Fruit fly (Drosophila melanogaster) whole organism, prepupa: ENCODE data around the gene CG31231.

Experiments used
- Blimp-1 ChIP-seq: fragments of 200-800 bp; sonication (Bioruptor generic); optimal IDR thresholded peaks from 3 replicates; lab custom pipeline; 2017; ENCODE audit warnings: missing biosample characterization, missing genetic modification characterization, mild to moderate bottlenecking, moderate library complexity, missing genetic modification reagents
- CG10631 ChIP-seq: fragments of 200-800 bp; sonication (Bioruptor generic); optimal IDR thresholded peaks from 2 replicates; lab custom pipeline; 2016; ENCODE audit warnings: missing biosample characterization, missing genetic modification characterization
- CG11762 ChIP-seq: fragments of 200-800 bp; sonication (Bioruptor generic); optimal IDR thresholded peaks from 3 replicates; lab custom pipeline; 2016; ENCODE audit warnings: missing biosample characterization, missing genetic modification characterization; ENCODE audit not compliant: insufficient read depth
- CG11902 ChIP-seq: fragments of 200-800 bp; sonication (Bioruptor generic); optimal IDR thresholded peaks from 3 replicates; lab custom pipeline; 2016; ENCODE audit warnings: missing biosample characterization, missing genetic modification characterization
- CG15336 ChIP-seq: fragments of 200-800 bp; sonication (Bioruptor generic); IDR thresholded peaks from 2 replicates; pipeline ENCODE4 v1.3.6; 2022; ENCODE audit warnings: missing biosample characterization, missing genetic modification characterization
- CG16779 ChIP-seq: fragments of 200-800 bp; sonication (Bioruptor generic); optimal IDR thresholded peaks from 3 replicates; lab custom pipeline; 2017; ENCODE audit warnings: missing biosample characterization, mild to moderate bottlenecking, missing genetic modification characterization
- CG32006 ChIP-seq: fragments of 200-800 bp; sonication (Bioruptor generic); optimal IDR thresholded peaks from 3 replicates; lab custom pipeline; 2017; ENCODE audit warnings: missing biosample characterization, mild to moderate bottlenecking, missing genetic modification characterization
- CG34406 ChIP-seq: fragments of 200-800 bp; sonication (Bioruptor generic); optimal IDR thresholded peaks from 3 replicates; lab custom pipeline; 2016; ENCODE audit warnings: missing biosample characterization, missing genetic modification characterization
- CG3919 ChIP-seq: fragments of 200-800 bp; sonication (Bioruptor generic); optimal IDR thresholded peaks from 3 replicates; lab custom pipeline; 2016; ENCODE audit warnings: missing biosample characterization, missing genetic modification characterization
- CG6163 ChIP-seq: fragments of 200-800 bp; sonication (Bioruptor generic); IDR thresholded peaks from 3 replicates; pipeline ENCODE4 v1.3.6; 2022; ENCODE audit warnings: missing biosample characterization, missing genetic modification characterization
- CG6276 ChIP-seq: fragments of 200-800 bp; sonication (Bioruptor generic); optimal IDR thresholded peaks from 2 replicates; lab custom pipeline; 2017; ENCODE audit warnings: missing biosample characterization, mild to moderate bottlenecking, missing genetic modification characterization
- CG6792 ChIP-seq: fragments of 200-800 bp; sonication (Bioruptor generic); optimal IDR thresholded peaks from 3 replicates; lab custom pipeline; 2016; ENCODE audit warnings: missing biosample characterization, missing genetic modification characterization
- CG6808 ChIP-seq: fragments of 200-800 bp; sonication (Bioruptor generic); optimal IDR thresholded peaks from 3 replicates; lab custom pipeline; 2017; ENCODE audit warnings: missing biosample characterization, missing genetic modification characterization, mild to moderate bottlenecking, moderate library complexity, missing genetic modification reagents
- Eip78C ChIP-seq: fragments of 200-800 bp; sonication (Bioruptor generic); peaks from one replicate; lab custom pipeline; 2016; ENCODE audit warnings: missing biosample characterization, missing genetic modification characterization
- Eip93F ChIP-seq: fragments of 200-800 bp; sonication (Bioruptor generic); optimal IDR thresholded peaks from 2 replicates; lab custom pipeline; 2016; ENCODE audit warnings: missing biosample characterization, mild to moderate bottlenecking, missing genetic modification characterization
- Ets96B ChIP-seq: fragments of 200-800 bp; optimal IDR thresholded peaks from 2 replicates; lab custom pipeline; 2019; ENCODE audit warnings: missing biosample characterization, mild to moderate bottlenecking, missing genetic modification characterization, moderate library complexity
- Gug ChIP-seq: fragments of 200-800 bp; sonication (Bioruptor generic); IDR thresholded peaks from 2 replicates; pipeline ENCODE4 v1.3.6; 2022; ENCODE audit warnings: missing biosample characterization, missing genetic modification characterization
- Hr4 ChIP-seq: fragments of 200-800 bp; sonication (Bioruptor generic); optimal IDR thresholded peaks from 3 replicates; lab custom pipeline; 2016; ENCODE audit warnings: missing biosample characterization, missing genetic modification characterization
- Lpt ChIP-seq: fragments of 200-800 bp; sonication (Bioruptor generic); optimal IDR thresholded peaks from 3 replicates; lab custom pipeline; 2016; ENCODE audit warnings: missing biosample characterization, missing genetic modification characterization
- Sox102F ChIP-seq: fragments of 200-800 bp; sonication (Bioruptor generic); optimal IDR thresholded peaks from 2 replicates; lab custom pipeline; 2016; ENCODE audit warnings: missing biosample characterization, mild to moderate bottlenecking, missing genetic modification characterization
- Sox15 ChIP-seq: fragments of 200-800 bp; sonication (Bioruptor generic); optimal IDR thresholded peaks from 3 replicates; lab custom pipeline; 2016; ENCODE audit warnings: missing biosample characterization, missing genetic modification characterization
- achi ChIP-seq: fragments of 200-800 bp; sonication (Bioruptor generic); optimal IDR thresholded peaks from 3 replicates; lab custom pipeline; 2016; ENCODE audit warnings: missing biosample characterization, missing genetic modification characterization
- dac ChIP-seq: fragments of 200-800 bp; sonication (Bioruptor generic); optimal IDR thresholded peaks from 2 replicates; lab custom pipeline; 2017; ENCODE audit warnings: missing biosample characterization, mild to moderate bottlenecking, missing genetic modification characterization
- dsx ChIP-seq: fragments of 200-800 bp; optimal IDR thresholded peaks from 3 replicates; lab custom pipeline; 2019; ENCODE audit warnings: missing biosample characterization, mild to moderate bottlenecking, missing genetic modification characterization, moderate library complexity; ENCODE audit not compliant: poor library complexity, severe bottlenecking
- eg ChIP-seq: fragments of 200-800 bp; sonication (Bioruptor generic); IDR thresholded peaks from 3 replicates; pipeline ENCODE4 v1.3.6; 2022; ENCODE audit warnings: missing biosample characterization, missing genetic modification characterization
- fd85E ChIP-seq: fragments of 200-800 bp; sonication (Bioruptor generic); optimal IDR thresholded peaks from 3 replicates; lab custom pipeline; 2016; ENCODE audit warnings: missing biosample characterization, missing genetic modification characterization
- salr ChIP-seq, 2 experiments: fragments of 200-800 bp; sonication (Bioruptor generic); optimal IDR thresholded peaks; 3 replicates each; lab custom pipeline; 2016 to 2018; ENCODE audit warnings: missing biosample characterization in 2 of 2, missing genetic modification characterization in 2 of 2, mild to moderate bottlenecking in 1 of 2
- ss ChIP-seq, 2 experiments: fragments of 200-800 bp; sonication (Bioruptor generic); optimal IDR thresholded peaks; 2 replicates in 1 of 2; 3 replicates in 1 of 2; lab custom pipeline; 2017 to 2018; ENCODE audit warnings: mild to moderate bottlenecking in 2 of 2, missing biosample characterization in 2 of 2, missing genetic modification characterization in 2 of 2, moderate library complexity in 1 of 2
- svp ChIP-seq: fragments of 200-800 bp; sonication (Bioruptor generic); peaks from one replicate; lab custom pipeline; 2016; ENCODE audit warnings: missing biosample characterization, missing genetic modification characterization
- topi ChIP-seq: fragments of 200-800 bp; sonication (Bioruptor generic); optimal IDR thresholded peaks from 3 replicates; lab custom pipeline; 2016; ENCODE audit warnings: missing biosample characterization, missing genetic modification characterization

Gene CG31231

DNA sequence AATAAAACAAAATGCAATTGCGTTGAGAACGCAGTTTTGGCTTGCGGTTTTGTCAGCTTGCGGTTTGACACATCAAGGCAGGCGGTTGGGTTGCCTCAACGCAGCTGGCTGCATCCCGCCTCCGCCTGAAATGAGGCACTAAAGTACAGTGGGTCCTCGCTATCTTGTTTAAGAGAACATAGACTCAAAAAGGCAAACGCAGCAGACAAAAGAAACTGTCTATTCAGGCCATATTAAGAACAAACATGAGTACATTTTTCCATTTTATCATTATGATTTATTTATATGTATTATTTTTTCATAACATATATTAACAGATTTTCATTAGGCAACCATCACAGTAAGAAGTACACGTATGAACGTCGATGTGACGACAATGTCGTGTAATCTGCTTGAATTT lies 25.5 kb upstream of the CG31231 start (continued):
- TF ChIP-seq fd85E (no peak), CG15336 (peak; percentile 60), dsx (peak; percentile 49), Hr4 (GFP tag; lab: Kevin White, UChicago) (peak; percentile 19), salr (GFP tag; optimal IDR thresholded peaks at IDR 0.05; lab: Kevin White, UChicago) (no peak), dac (GFP tag; lab: Kevin White, UChicago) (no peak), CG6276 (GFP tag; lab: Kevin White, UChicago) (peak; percentile 12), Gug (GFP tag; lab: Robert Waterston, UW) (peak; percentile 30; the same call in 1 of the 2 replicates), eg (GFP tag; lab: Robert Waterston, UW) (peak; percentile 75), CG6792 (GFP tag; lab: Kevin White, UChicago) (peak; percentile 13), Eip93F (GFP tag; lab: Kevin White, UChicago) (no peak)

dm6 chr3R:18641242-18641757 lies 23.9 kb upstream of the CG31231 start, which contains the start of gene CG14301:
Gene CG14301 (minus strand): TSS chr3R:18641457.
- TF ChIP-seq Sox15 (GFP tag; lab: Kevin White, UChicago), result no peak
- no peak for TF ChIP-seq topi (GFP tag; lab: Kevin White, UChicago)
- peak; percentile 10 for TF ChIP-seq CG3919 (GFP tag; lab: Kevin White, UChicago)
- peak; percentile 16; the same call in 1 of the 2 replicates for TF ChIP-seq CG15336
- no peak for TF ChIP-seq CG11762 (GFP tag; lab: Kevin White, UChicago)
- peak; percentile 29 for TF ChIP-seq Eip78C
- TF ChIP-seq ss (GFP tag; optimal IDR thresholded peaks at IDR 0.05; lab: Kevin White, UChicago), result peak in 1 of 2 experiments; percentile 13
- TF ChIP-seq CG6808, result no peak
- TF ChIP-seq Lpt (GFP tag; lab: Kevin White, UChicago), result peak; percentile 3
- no peak for TF ChIP-seq CG6792 (GFP tag; lab: Kevin White, UChicago)
- no peak for TF ChIP-seq CG16779 (tag; lab: Kevin White, UChicago)
- peak; percentile 29; the same call in 1 of the 3 replicates for TF ChIP-seq eg (GFP tag; lab: Robert Waterston, UW)

DNA sequence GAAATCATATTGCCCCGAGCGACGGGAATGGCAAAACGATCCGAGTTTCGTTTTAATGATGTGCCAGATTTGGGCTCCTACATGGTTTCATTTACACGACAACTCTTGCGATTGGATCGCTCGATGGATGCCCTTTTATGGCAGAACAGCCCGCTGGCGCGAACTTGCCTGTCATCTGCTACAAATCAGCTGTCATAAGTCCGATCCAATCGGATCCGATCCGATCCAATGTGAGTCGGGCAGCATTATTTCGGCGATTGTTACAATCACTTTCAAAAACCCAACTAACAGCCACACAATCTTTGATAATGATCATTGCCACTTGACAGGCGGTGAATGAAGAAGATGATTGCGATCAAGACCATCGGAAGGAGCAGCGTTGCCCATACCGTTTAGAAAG lies 21.5 kb upstream of the CG31231 start:
- TF ChIP-seq CG6792 (GFP tag; lab: Kevin White, UChicago) (no peak), Hr4 (GFP tag; lab: Kevin White, UChicago) (no peak), Ets96B (no peak), CG11902 (GFP tag; lab: Kevin White, UChicago) (no peak), achi (GFP tag; lab: Kevin White, UChicago) (no peak), svp (GFP tag; lab: Kevin White, UChicago) (no peak), CG32006 (GFP tag; lab: Kevin White, UChicago) (no peak), CG11762 (GFP tag; lab: Kevin White, UChicago) (no peak), Sox15 (GFP tag; lab: Kevin White, UChicago) (no peak), CG34406 (GFP tag; lab: Kevin White, UChicago) (no peak), fd85E (no peak)
- TF ChIP-seq, all 60 proteins: peak for 0

- peak; percentile 51 for TF ChIP-seq Eip78C
- peak; percentile 66 for TF ChIP-seq Blimp-1 (GFP tag; lab: Kevin White, UChicago)
- TF ChIP-seq CG10631 (GFP tag; lab: Kevin White, UChicago), result no peak
- no peak for TF ChIP-seq dac (GFP tag; lab: Kevin White, UChicago)
- TF ChIP-seq Sox102F, result no peak
- TF ChIP-seq svp (GFP tag; lab: Kevin White, UChicago), result peak; percentile 79
- peak; percentile 18; the same call in 1 of the 3 replicates for TF ChIP-seq CG6163 (GFP tag; lab: Robert Waterston, UW)
- TF ChIP-seq, all 60 proteins: peak for 4
These were observed 6.7 kb upstream of the CG31231 start for dm6 chr3R:18658380-18658944.
